Worm (Caenorhabditis elegans): ENCODE data around the gene srt-64.

Gene srt-64

ce11 chrV:5144541-5144940 lies 24.9 kb downstream of the srt-64 start, which contains the start of gene F14F9.2:
TSS of gene F14F9.2 (plus strand) at chrV:5144841.
- TF ChIP-seq med-1 (GFP tag; optimal IDR thresholded peaks at IDR 0.05; ENCODE audit: insufficient read depth): no peak
- TF ChIP-seq T22C8.4 (GFP tag; IDR thresholded peaks at IDR 0.05): no peak
- TF ChIP-seq ztf-23 (GFP tag; IDR thresholded peaks at IDR 0.05): no peak
- no peak for TF ChIP-seq tab-1 (GFP tag; IDR thresholded peaks at IDR 0.05)
- no peak for TF ChIP-seq ref-1 (GFP tag; conservative IDR thresholded peaks at IDR 0.05)
- no peak for TF ChIP-seq klf-2 (GFP tag; conservative IDR thresholded peaks at IDR 0.05)
- TF ChIP-seq ztf-29 (GFP tag; IDR thresholded peaks at IDR 0.05): no peak
- no peak for TF ChIP-seq flt-1 (GFP tag; IDR thresholded peaks at IDR 0.05)

- no peak for TF ChIP-seq cog-1 (tag; optimal IDR thresholded peaks at IDR 0.05)
- TF ChIP-seq klf-2 (GFP tag; conservative IDR thresholded peaks at IDR 0.05): no peak
- no peak for TF ChIP-seq ztf-29 (GFP tag; IDR thresholded peaks at IDR 0.05)
- no peak for TF ChIP-seq med-1 (GFP tag; optimal IDR thresholded peaks at IDR 0.05; ENCODE audit: insufficient read depth)
- TF ChIP-seq tab-1 (GFP tag; IDR thresholded peaks at IDR 0.05): no peak
- no peak for TF ChIP-seq ref-1 (GFP tag; conservative IDR thresholded peaks at IDR 0.05)
- no peak for TF ChIP-seq ztf-23 (GFP tag; IDR thresholded peaks at IDR 0.05)
- TF ChIP-seq flt-1 (GFP tag; IDR thresholded peaks at IDR 0.05): no peak
- no peak for TF ChIP-seq T22C8.4 (GFP tag; IDR thresholded peaks at IDR 0.05)
Measured at ce11 chrV:5143785-5144184, 25.7 kb downstream of the srt-64 start, which contains the start of gene srh-129. TSS of gene srh-129 (minus strand) at chrV:5143885.

- TF ChIP-seq T22C8.4 (GFP tag; IDR thresholded peaks at IDR 0.05) (no peak), ztf-23 (GFP tag; IDR thresholded peaks at IDR 0.05) (no peak), tab-1 (GFP tag; IDR thresholded peaks at IDR 0.05) (no peak), flt-1 (GFP tag; IDR thresholded peaks at IDR 0.05) (no peak), ztf-29 (GFP tag; IDR thresholded peaks at IDR 0.05) (no peak), cog-1 (tag; optimal IDR thresholded peaks at IDR 0.05) (no peak), klf-2 (GFP tag; conservative IDR thresholded peaks at IDR 0.05) (no peak), ref-1 (GFP tag; conservative IDR thresholded peaks at IDR 0.05) (no peak), med-1 (GFP tag; optimal IDR thresholded peaks at IDR 0.05; ENCODE audit: insufficient read depth) (no peak)
Measured at ce11 chrV:5137919-5138318, 31.6 kb downstream of the srt-64 start, which contains the start of gene F14F9.3. TSS of gene F14F9.3 (plus strand) at chrV:5138219.

ce11 chrV:5132441-5132840 lies 37.0 kb downstream of the srt-64 start, which contains the start of gene F14F9.4:
TSS of gene F14F9.4 (plus strand) at chrV:5132741.
- no peak for TF ChIP-seq cog-1 (tag; optimal IDR thresholded peaks at IDR 0.05)
- TF ChIP-seq klf-2 (GFP tag; conservative IDR thresholded peaks at IDR 0.05): no peak
- no peak for TF ChIP-seq ztf-23 (GFP tag; IDR thresholded peaks at IDR 0.05)
- no peak for TF ChIP-seq med-1 (GFP tag; optimal IDR thresholded peaks at IDR 0.05; ENCODE audit: insufficient read depth)
- no peak for TF ChIP-seq flt-1 (GFP tag; IDR thresholded peaks at IDR 0.05)
- TF ChIP-seq tab-1 (GFP tag; IDR thresholded peaks at IDR 0.05): no peak
- no peak for TF ChIP-seq ref-1 (GFP tag; conservative IDR thresholded peaks at IDR 0.05)
- no peak for TF ChIP-seq ztf-29 (GFP tag; IDR thresholded peaks at IDR 0.05)
- TF ChIP-seq T22C8.4 (GFP tag; IDR thresholded peaks at IDR 0.05): no peak

ce11 chrV:5131380-5131779 lies 38.1 kb downstream of the srt-64 start:
- TF ChIP-seq cog-1 (tag; optimal IDR thresholded peaks at IDR 0.05) (no peak), ztf-29 (GFP tag; IDR thresholded peaks at IDR 0.05) (no peak), T22C8.4 (GFP tag; IDR thresholded peaks at IDR 0.05) (no peak), med-1 (GFP tag; optimal IDR thresholded peaks at IDR 0.05; ENCODE audit: insufficient read depth) (no peak), ref-1 (GFP tag; conservative IDR thresholded peaks at IDR 0.05) (no peak), klf-2 (GFP tag; conservative IDR thresholded peaks at IDR 0.05) (no peak), flt-1 (GFP tag; IDR thresholded peaks at IDR 0.05) (no peak)

- TF ChIP-seq cog-1 (tag; optimal IDR thresholded peaks at IDR 0.05) (no peak), ztf-23 (GFP tag; IDR thresholded peaks at IDR 0.05) (no peak), ztf-29 (GFP tag; IDR thresholded peaks at IDR 0.05) (no peak), med-1 (GFP tag; optimal IDR thresholded peaks at IDR 0.05; ENCODE audit: insufficient read depth) (no peak), T22C8.4 (GFP tag; IDR thresholded peaks at IDR 0.05) (no peak), tab-1 (GFP tag; IDR thresholded peaks at IDR 0.05) (no peak), ref-1 (GFP tag; conservative IDR thresholded peaks at IDR 0.05) (no peak), flt-1 (GFP tag; IDR thresholded peaks at IDR 0.05) (no peak), klf-2 (GFP tag; conservative IDR thresholded peaks at IDR 0.05) (no peak)
Measured at ce11 chrV:5130018-5130417, 39.5 kb downstream of the srt-64 start, which contains the start of gene F14F9.8. TSS of gene F14F9.8 (plus strand) at chrV:5130318.

- no peak for TF ChIP-seq tab-1 (GFP tag; IDR thresholded peaks at IDR 0.05)
- no peak for TF ChIP-seq med-1 (GFP tag; optimal IDR thresholded peaks at IDR 0.05; ENCODE audit: insufficient read depth)
- no peak for TF ChIP-seq ztf-29 (GFP tag; IDR thresholded peaks at IDR 0.05)
- TF ChIP-seq flt-1 (GFP tag; IDR thresholded peaks at IDR 0.05): no peak
- TF ChIP-seq ref-1 (GFP tag; conservative IDR thresholded peaks at IDR 0.05): no peak
- TF ChIP-seq ztf-23 (GFP tag; IDR thresholded peaks at IDR 0.05): no peak
- no peak for TF ChIP-seq cog-1 (tag; optimal IDR thresholded peaks at IDR 0.05)
- TF ChIP-seq T22C8.4 (GFP tag; IDR thresholded peaks at IDR 0.05): no peak
- no peak for TF ChIP-seq klf-2 (GFP tag; conservative IDR thresholded peaks at IDR 0.05)
Measured at ce11 chrV:5126793-5127192, 42.7 kb downstream of the srt-64 start, which contains the start of gene F14F9.5. TSS of gene F14F9.5 (plus strand) at chrV:5127093.

ce11 chrV:5119679-5120078 lies 49.8 kb downstream of the srt-64 start, which contains the start of gene sid-1:
TSS of gene sid-1 (plus strand) at chrV:5119970.
- no peak for TF ChIP-seq flt-1 (GFP tag; IDR thresholded peaks at IDR 0.05)
- TF ChIP-seq med-1 (GFP tag; optimal IDR thresholded peaks at IDR 0.05; ENCODE audit: insufficient read depth): no peak
- no peak for TF ChIP-seq klf-2 (GFP tag; conservative IDR thresholded peaks at IDR 0.05)
- TF ChIP-seq cog-1 (tag; optimal IDR thresholded peaks at IDR 0.05): no peak
- no peak for TF ChIP-seq ztf-29 (GFP tag; IDR thresholded peaks at IDR 0.05)

- no peak for TF ChIP-seq T22C8.4 (GFP tag; IDR thresholded peaks at IDR 0.05)
- no peak for TF ChIP-seq flt-1 (GFP tag; IDR thresholded peaks at IDR 0.05)
- TF ChIP-seq ref-1 (GFP tag; conservative IDR thresholded peaks at IDR 0.05): no peak
- no peak for TF ChIP-seq ztf-23 (GFP tag; IDR thresholded peaks at IDR 0.05)
- TF ChIP-seq klf-2 (GFP tag; conservative IDR thresholded peaks at IDR 0.05): no peak
- TF ChIP-seq ztf-29 (GFP tag; IDR thresholded peaks at IDR 0.05): no peak
Measured at ce11 chrV:5119109-5119508, 50.4 kb downstream of the srt-64 start, which contains the start of gene C04F5.9. TSS of gene C04F5.9 (minus strand) at chrV:5119209.

Data from whole organism, midembryonic.